Fruit fly (Drosophila melanogaster) whole organism, embryonic: ENCODE measurements around the gene HERC2.

Experiments
- Ada2b ChIP-seq: fragments of 200-800 bp; sonication (Bioruptor generic); IDR thresholded peaks from 2 replicates; pipeline ENCODE4 v1.3.6; 2022; ENCODE audit warnings: missing biosample characterization, missing genetic modification characterization
- B-H1 ChIP-seq: fragments of 200-800 bp; sonication (Bioruptor generic); IDR thresholded peaks from 3 replicates; pipeline ENCODE4 v1.3.6; 2022; ENCODE audit warnings: missing biosample characterization, missing genetic modification characterization
- Bteb2 ChIP-seq: fragments of 200-800 bp; sonication (Bioruptor generic); optimal IDR thresholded peaks from 2 replicates; lab custom pipeline; 2016; ENCODE audit warnings: missing biosample characterization, missing genetic modification characterization
- CG11723 ChIP-seq: fragments of 200-800 bp; sonication (Bioruptor generic); optimal IDR thresholded peaks from 2 replicates; lab custom pipeline; 2017; ENCODE audit warnings: missing biosample characterization, mild to moderate bottlenecking, missing genetic modification characterization
- CG12236 ChIP-seq: fragments of 200-800 bp; sonication (Bioruptor generic); optimal IDR thresholded peaks from 2 replicates; lab custom pipeline; 2016; ENCODE audit warnings: missing biosample characterization, missing genetic modification characterization
- CG1233 ChIP-seq: fragments of 200-800 bp; sonication (Bioruptor generic); optimal IDR thresholded peaks from 4 replicates; lab custom pipeline; 2018; ENCODE audit warnings: missing biosample characterization, mild to moderate bottlenecking, missing genetic modification characterization
- CG1529 ChIP-seq: fragments of 200-800 bp; sonication (Bioruptor generic); optimal IDR thresholded peaks from 3 replicates; lab custom pipeline; 2018; ENCODE audit warnings: missing biosample characterization, missing genetic modification characterization
- CG15514 ChIP-seq: fragments of 200-800 bp; sonication (Bioruptor generic); optimal IDR thresholded peaks from 3 replicates; lab custom pipeline; 2017; ENCODE audit warnings: missing biosample characterization, missing genetic modification characterization, mild to moderate bottlenecking, moderate library complexity, missing genetic modification reagents
- CG1832 ChIP-seq: fragments of 200-800 bp; sonication (Bioruptor generic); optimal IDR thresholded peaks from 2 replicates; lab custom pipeline; 2017; ENCODE audit warnings: missing biosample characterization, mild to moderate bottlenecking, missing genetic modification characterization, inconsistent platforms
- CG18599 ChIP-seq: fragments of 200-800 bp; sonication (Bioruptor generic); optimal IDR thresholded peaks from 3 replicates; lab custom pipeline; 2017; ENCODE audit warnings: missing biosample characterization, missing genetic modification characterization, mild to moderate bottlenecking, moderate library complexity, missing genetic modification reagents
- CG2875 ChIP-seq: fragments of 200-800 bp; sonication (Bioruptor generic); optimal IDR thresholded peaks from 2 replicates; lab custom pipeline; 2017; ENCODE audit warnings: missing biosample characterization, mild to moderate bottlenecking, missing genetic modification characterization, missing genetic modification reagents
- CG3163 ChIP-seq: fragments of 200-800 bp; sonication (Bioruptor generic); optimal IDR thresholded peaks from 3 replicates; lab custom pipeline; 2016; ENCODE audit warnings: missing biosample characterization, missing genetic modification characterization
- CG34422 ChIP-seq: fragments of 200-800 bp; sonication (Bioruptor generic); IDR thresholded peaks from 3 replicates; pipeline ENCODE4 v1.3.6; 2022; ENCODE audit warnings: missing biosample characterization, missing genetic modification characterization
- CG4820 ChIP-seq: fragments of 200-800 bp; sonication (Bioruptor generic); optimal IDR thresholded peaks from 3 replicates; lab custom pipeline; 2016; ENCODE audit warnings: missing biosample characterization, missing genetic modification characterization
- CG6272 ChIP-seq: fragments of 200-800 bp; sonication (Bioruptor generic); IDR thresholded peaks from 2 replicates; pipeline ENCODE4 v1.3.6; 2022; ENCODE audit warnings: missing biosample characterization, missing genetic modification characterization
- CG6683 ChIP-seq: fragments of 200-800 bp; sonication (Bioruptor generic); optimal IDR thresholded peaks from 2 replicates; lab custom pipeline; 2017; ENCODE audit warnings: missing biosample characterization, mild to moderate bottlenecking, missing genetic modification characterization, missing genetic modification reagents
- CG7963 ChIP-seq: fragments of 200-800 bp; sonication (Bioruptor generic); IDR thresholded peaks from 3 replicates; pipeline ENCODE4 v1.3.6; 2022; ENCODE audit warnings: missing biosample characterization, missing genetic modification characterization; ENCODE audit not compliant: partially characterized antibody
- CG8290 ChIP-seq, 3 experiments: fragments of 200-800 bp; sonication (Bioruptor generic); optimal IDR thresholded peaks; 2 replicates each; lab custom pipeline; 2016 to 2019; ENCODE audit warnings: missing biosample characterization in 3 of 3, missing genetic modification characterization in 3 of 3, mild to moderate bottlenecking in 2 of 3, moderate library complexity in 1 of 3
- CG9797 ChIP-seq: fragments of 200-800 bp; sonication (Bioruptor generic); optimal IDR thresholded peaks from 3 replicates; lab custom pipeline; 2018; ENCODE audit warnings: missing biosample characterization, mild to moderate bottlenecking, missing genetic modification characterization
- CG9876 ChIP-seq: fragments of 200-800 bp; sonication (Bioruptor generic); optimal IDR thresholded peaks from 2 replicates; lab custom pipeline; 2016; ENCODE audit warnings: missing biosample characterization, missing genetic modification characterization
- D19B ChIP-seq: fragments of 200-800 bp; sonication (Bioruptor generic); optimal IDR thresholded peaks from 2 replicates; lab custom pipeline; 2017; ENCODE audit warnings: missing biosample characterization, mild to moderate bottlenecking, missing genetic modification characterization
- Dbx ChIP-seq: fragments of 200-800 bp; sonication (Bioruptor generic); IDR thresholded peaks from 3 replicates; pipeline ENCODE4 v1.3.6; 2022; ENCODE audit warnings: missing biosample characterization, missing genetic modification characterization
- Deaf1 ChIP-seq: fragments of 200-800 bp; optimal IDR thresholded peaks from 3 replicates; lab custom pipeline; 2019; ENCODE audit warnings: missing biosample characterization, mild to moderate bottlenecking, missing genetic modification characterization, moderate library complexity
- Dip2 ChIP-seq: fragments of 200-800 bp; sonication (Bioruptor generic); IDR thresholded peaks from 2 replicates; pipeline ENCODE4 v1.3.6; 2022; ENCODE audit warnings: missing biosample characterization, missing genetic modification characterization
- Dref ChIP-seq: fragments of 200-800 bp; sonication (Bioruptor generic); IDR thresholded peaks from 2 replicates; pipeline ENCODE4 v1.3.6; 2022; ENCODE audit warnings: missing biosample characterization, missing genetic modification characterization
- Gsc ChIP-seq: fragments of 200-800 bp; sonication (Bioruptor generic); IDR thresholded peaks from 2 replicates; pipeline ENCODE4 v1.3.6; 2022; ENCODE audit warnings: missing biosample characterization, missing genetic modification characterization
- H2.0 ChIP-seq: fragments of 200-800 bp; sonication (Bioruptor generic); IDR thresholded peaks from 2 replicates; pipeline ENCODE4 v1.3.6; 2022; ENCODE audit warnings: missing biosample characterization, missing genetic modification characterization
- Hr78 ChIP-seq, 2 experiments: fragments of 200-800 bp in 1 of 2; fragments of >200 bp in 1 of 2; sonication (Bioruptor generic) in 1 of 2; optimal IDR thresholded peaks; 2 replicates each; lab custom pipeline; 2017 to 2019; ENCODE audit warnings: missing biosample characterization in 2 of 2, missing genetic modification characterization in 2 of 2, mild to moderate bottlenecking in 1 of 2, moderate library complexity in 1 of 2
- Myb ChIP-seq: fragments of 200-800 bp; sonication (Bioruptor generic); optimal IDR thresholded peaks from 2 replicates; lab custom pipeline; 2016; ENCODE audit warnings: missing biosample characterization, missing genetic modification characterization
- Poxn ChIP-seq: fragments of 200-800 bp; sonication (Bioruptor generic); IDR thresholded peaks from 2 replicates; pipeline ENCODE4 v1.3.6; 2022; ENCODE audit warnings: missing biosample characterization, missing genetic modification characterization
- Ptx1 ChIP-seq: fragments of 200-800 bp; sonication (Bioruptor generic); IDR thresholded peaks from 2 replicates; pipeline ENCODE4 v1.3.6; 2022; ENCODE audit warnings: missing biosample characterization, missing genetic modification characterization
- Spps ChIP-seq: fragments of 200-800 bp; sonication (Bioruptor generic); optimal IDR thresholded peaks from 2 replicates; lab custom pipeline; 2018; ENCODE audit warnings: missing biosample characterization, mild to moderate bottlenecking, missing genetic modification characterization
- Xbp1 ChIP-seq: fragments of 200-800 bp; sonication (Bioruptor generic); optimal IDR thresholded peaks from 3 replicates; lab custom pipeline; 2016; ENCODE audit warnings: missing biosample characterization, mild to moderate bottlenecking, missing genetic modification characterization
- bab2 ChIP-seq: fragments of 200-800 bp; sonication (Bioruptor generic); optimal IDR thresholded peaks from 2 replicates; lab custom pipeline; 2016; ENCODE audit warnings: missing biosample characterization, missing genetic modification characterization
- bbx ChIP-seq: fragments of 200-800 bp; sonication (Bioruptor generic); IDR thresholded peaks from 2 replicates; pipeline ENCODE4 v1.3.6; 2022; ENCODE audit warnings: missing biosample characterization, missing genetic modification characterization; ENCODE audit not compliant: partially characterized antibody
- bowl ChIP-seq: fragments of 200-800 bp; sonication (Bioruptor generic); IDR thresholded peaks from 2 replicates; pipeline ENCODE4 v1.3.6; 2022; ENCODE audit warnings: missing biosample characterization, missing genetic modification characterization
- cas ChIP-seq: fragments of 200-800 bp; sonication (Bioruptor generic); IDR thresholded peaks from 2 replicates; pipeline ENCODE4 v1.3.6; 2022; ENCODE audit warnings: missing biosample characterization, missing genetic modification characterization
- crc ChIP-seq: fragments of 200-800 bp; sonication (Bioruptor generic); optimal IDR thresholded peaks from 2 replicates; lab custom pipeline; 2016; ENCODE audit warnings: missing biosample characterization, missing genetic modification characterization
- fu2 ChIP-seq: fragments of 200-800 bp; sonication (Bioruptor generic); optimal IDR thresholded peaks from 2 replicates; lab custom pipeline; 2016; ENCODE audit warnings: missing biosample characterization, missing genetic modification characterization
- gce ChIP-seq: fragments of 200-800 bp; sonication (Bioruptor generic); IDR thresholded peaks from 3 replicates; pipeline ENCODE4 v1.3.6; 2022; ENCODE audit warnings: missing biosample characterization, missing genetic modification characterization
- gsb ChIP-seq: fragments of 200-800 bp; sonication (Bioruptor generic); IDR thresholded peaks from 2 replicates; pipeline ENCODE4 v1.3.6; 2022; ENCODE audit warnings: missing biosample characterization, missing genetic modification characterization
- kay ChIP-seq: fragments of 200-800 bp; sonication (Bioruptor generic); optimal IDR thresholded peaks from 2 replicates; lab custom pipeline; 2016; ENCODE audit warnings: missing biosample characterization, missing genetic modification characterization
- lab ChIP-seq: fragments of 200-800 bp; sonication (Bioruptor generic); optimal IDR thresholded peaks from 3 replicates; lab custom pipeline; 2017; ENCODE audit warnings: missing biosample characterization, missing genetic modification characterization, mild to moderate bottlenecking, moderate library complexity, missing genetic modification reagents
- luna ChIP-seq: fragments of 200-800 bp; sonication (Bioruptor generic); optimal IDR thresholded peaks from 2 replicates; lab custom pipeline; 2016; ENCODE audit warnings: missing biosample characterization, missing genetic modification characterization
- pb ChIP-seq: fragments of 200-800 bp; sonication (Bioruptor generic); optimal IDR thresholded peaks from 3 replicates; lab custom pipeline; 2016; ENCODE audit warnings: missing biosample characterization, missing genetic modification characterization
- repo ChIP-seq: fragments of 200-800 bp; sonication (Bioruptor generic); optimal IDR thresholded peaks from 2 replicates; lab custom pipeline; 2016; ENCODE audit warnings: missing biosample characterization, missing genetic modification characterization
- row ChIP-seq: fragments of 200-800 bp; sonication (Bioruptor generic); IDR thresholded peaks from 3 replicates; pipeline ENCODE4 v1.3.6; 2022; ENCODE audit warnings: missing biosample characterization, missing genetic modification characterization
- sens ChIP-seq: fragments of 200-800 bp; sonication (Bioruptor generic); peaks from one replicate; lab custom pipeline; 2016; ENCODE audit warnings: missing biosample characterization, missing genetic modification characterization
- shn ChIP-seq: fragments of 200-800 bp; sonication (Bioruptor generic); optimal IDR thresholded peaks from 3 replicates; lab custom pipeline; 2016; ENCODE audit warnings: missing biosample characterization, missing genetic modification characterization
- stc ChIP-seq: fragments of 200-800 bp; sonication (Bioruptor generic); IDR thresholded peaks from 2 replicates; pipeline ENCODE4 v1.3.6; 2022; ENCODE audit warnings: missing biosample characterization, missing genetic modification characterization

The HERC2 gene

DNA sequence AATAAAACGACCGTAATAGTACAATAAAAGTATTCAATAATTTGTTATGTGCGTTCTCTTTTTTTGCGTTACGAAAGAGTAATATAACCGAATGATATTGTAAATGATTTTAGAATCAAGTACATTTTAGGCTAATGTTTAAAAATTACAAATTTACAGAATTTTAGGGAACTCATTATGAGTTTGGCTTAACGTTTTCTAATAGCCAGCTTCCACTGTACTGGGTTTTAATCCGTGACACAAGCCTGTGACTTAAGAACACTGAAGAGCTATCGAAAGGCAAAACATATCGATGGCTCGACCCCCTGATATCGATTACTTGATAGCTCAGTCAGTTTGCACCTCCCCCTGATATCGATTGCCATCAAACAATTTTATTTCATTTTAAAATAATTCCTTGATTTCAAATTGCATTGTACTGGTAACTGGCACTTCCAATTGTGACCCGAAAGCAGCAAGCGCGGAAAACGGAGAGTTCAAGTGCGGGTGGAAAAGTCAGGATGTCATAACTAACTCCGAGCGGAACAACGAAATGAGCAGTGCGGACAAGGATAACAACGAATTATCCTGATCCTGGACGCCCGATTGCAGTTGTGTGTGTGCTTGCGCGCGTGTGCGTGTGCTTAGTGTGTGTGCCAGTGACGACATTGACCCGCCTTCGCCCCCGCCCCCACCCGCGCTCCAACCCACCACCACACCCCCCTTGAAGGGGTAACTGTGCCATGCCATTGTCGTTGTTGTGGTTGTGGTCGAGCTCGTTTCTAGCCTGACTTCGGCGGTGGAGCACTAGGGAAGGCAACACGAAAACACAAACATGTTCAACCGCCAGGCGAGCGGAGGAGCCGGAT lies at the start of gene HERC2 (continued):
- TF ChIP-seq bowl (GFP tag; lab: Robert Waterston, UW) (no peak), row (GFP tag; lab: Robert Waterston, UW) (peak; percentile 72), gsb (no peak), Bteb2 (no peak), CG1233 (no peak), bab2 (GFP tag; lab: Kevin White, UChicago) (peak; percentile 60), B-H1 (no peak), Gsc (GFP tag; lab: Robert Waterston, UW) (no peak), CG1529 (GFP tag; lab: Kevin White, UChicago) (no peak), Spps (tag; lab: Kevin White, UChicago) (no peak), CG2875 (GFP tag; lab: Kevin White, UChicago) (no peak), CG4820 (GFP tag; lab: Kevin White, UChicago) (peak; percentile 17), Dbx (GFP tag; lab: Robert Waterston, UW) (peak; percentile 55), Dref (GFP tag; lab: Robert Waterston, UW) (peak; percentile 99), CG6683 (GFP tag; lab: Kevin White, UChicago) (no peak), repo (no peak), kay (GFP tag; lab: Kevin White, UChicago) (no peak), fu2 (GFP tag; lab: Kevin White, UChicago) (peak; percentile 56), Ptx1 (GFP tag; lab: Robert Waterston, UW) (peak; percentile 73), CG18599 (GFP tag; lab: Kevin White, UChicago) (no peak), bbx (GFP tag; lab: Robert Waterston, UW) (peak; percentile 94), Deaf1 (tag; lab: Kevin White, UChicago) (no peak), CG15514 (GFP tag; lab: Kevin White, UChicago) (peak; percentile 12), CG11723 (GFP tag; lab: Kevin White, UChicago) (no peak), CG34422 (GFP tag; lab: Robert Waterston, UW) (no peak), sens (GFP tag; lab: Kevin White, UChicago) (peak; percentile 90), pb (no peak), H2.0 (GFP tag; lab: Robert Waterston, UW) (peak; percentile 39; the same call in 1 of the 2 replicates), crc (no peak), Xbp1 (peak; percentile 53), Ada2b (GFP tag; lab: Robert Waterston, UW) (peak; percentile 53; the same call in 1 of the 2 replicates), CG8290 (GFP tag; optimal IDR thresholded peaks at IDR 0.05; lab: Kevin White, UChicago) (no peak), CG8290 (tag; optimal IDR thresholded peaks at IDR 0.05; lab: Kevin White, UChicago) (no peak), CG9876 (GFP tag; lab: Kevin White, UChicago) (peak; percentile 15), Dip2 (GFP tag; lab: Robert Waterston, UW) (no peak), stc (GFP tag; lab: Robert Waterston, UW) (no peak), CG6272 (GFP tag; lab: Robert Waterston, UW) (peak; percentile 67), CG9797 (no peak), CG12236 (no peak), luna (GFP tag; lab: Kevin White, UChicago) (no peak), shn (GFP tag; lab: Kevin White, UChicago) (peak; percentile 37), cas (GFP tag; lab: Robert Waterston, UW) (peak; percentile 39; the same call in 1 of the 2 replicates), Poxn (GFP tag; lab: Robert Waterston, UW) (no peak), D19B (GFP tag; lab: Kevin White, UChicago) (no peak), Hr78 (GFP tag; optimal IDR thresholded peaks at IDR 0.05; lab: Kevin White, UChicago) (no peak), gce (GFP tag; lab: Robert Waterston, UW) (no peak), Myb (peak; percentile 69), CG1832 (no peak), CG7963 (GFP tag; lab: Robert Waterston, UW) (peak; percentile 95), CG3163 (GFP tag; lab: Kevin White, UChicago) (no peak), lab (GFP tag; lab: Kevin White, UChicago) (no peak)
